Fruit fly (Drosophila melanogaster) whole organism, embryonic: Measurements from ENCODE around the gene CG14966.

Source experiments
- Adf1 ChIP-seq: fragments of 200-800 bp; sonication (Bioruptor generic); IDR thresholded peaks from 2 replicates; pipeline ENCODE4 v1.3.6; 2022; ENCODE audit warnings: missing biosample characterization, missing genetic modification characterization
- Atf6 ChIP-seq: fragments of 200-800 bp; sonication (Bioruptor generic); IDR thresholded peaks from 2 replicates; pipeline ENCODE4 v1.3.6; 2022; ENCODE audit warnings: missing biosample characterization, missing genetic modification characterization
- BtbVII ChIP-seq: fragments of 200-800 bp; sonication (Bioruptor generic); optimal IDR thresholded peaks from 3 replicates; lab custom pipeline; 2017; ENCODE audit warnings: missing biosample characterization, mild to moderate bottlenecking, missing genetic modification characterization
- CG10366 ChIP-seq: fragments of 200-800 bp; sonication (Bioruptor generic); IDR thresholded peaks from 2 replicates; pipeline ENCODE4 v1.3.6; 2022; ENCODE audit warnings: missing biosample characterization, missing genetic modification characterization
- CG11696 ChIP-seq: fragments of 200-800 bp; sonication (Bioruptor generic); IDR thresholded peaks from 2 replicates; pipeline ENCODE4 v1.3.6; 2022; ENCODE audit warnings: missing biosample characterization, missing genetic modification characterization
- CG12391 ChIP-seq: fragments of 200-800 bp; sonication (Bioruptor generic); optimal IDR thresholded peaks from 3 replicates; lab custom pipeline; 2018; ENCODE audit warnings: missing biosample characterization, mild to moderate bottlenecking, missing genetic modification characterization, moderate library complexity
- CG13424 ChIP-seq: fragments of 200-800 bp; sonication (Bioruptor generic); optimal IDR thresholded peaks from 2 replicates; lab custom pipeline; 2019; ENCODE audit warnings: missing biosample characterization, mild to moderate bottlenecking, missing genetic modification characterization, moderate library complexity
- CG14441 ChIP-seq: fragments of 200-800 bp; sonication (Bioruptor generic); IDR thresholded peaks from 2 replicates; pipeline ENCODE4 v1.3.6; 2022; ENCODE audit warnings: missing biosample characterization, missing genetic modification characterization
- CG17186 ChIP-seq: fragments of 200-800 bp; sonication (Bioruptor generic); optimal IDR thresholded peaks from 3 replicates; lab custom pipeline; 2017; ENCODE audit warnings: missing biosample characterization, missing genetic modification reagents, missing genetic modification characterization
- CG1792 ChIP-seq: fragments of 200-800 bp; sonication (Bioruptor generic); optimal IDR thresholded peaks from 2 replicates; lab custom pipeline; 2016; ENCODE audit warnings: missing biosample characterization, missing genetic modification characterization
- CG18764 ChIP-seq: fragments of 200-800 bp; sonication (Bioruptor generic); optimal IDR thresholded peaks from 3 replicates; lab custom pipeline; 2016; ENCODE audit warnings: missing biosample characterization, missing genetic modification characterization
- CG31388 ChIP-seq: fragments of 200-800 bp; sonication (Bioruptor generic); optimal IDR thresholded peaks from 2 replicates; lab custom pipeline; 2016; ENCODE audit warnings: missing biosample characterization, missing genetic modification characterization
- CG3163 ChIP-seq: fragments of 200-800 bp; sonication (Bioruptor generic); optimal IDR thresholded peaks from 3 replicates; lab custom pipeline; 2016; ENCODE audit warnings: missing biosample characterization, missing genetic modification characterization
- CG4360 ChIP-seq: fragments of 200-800 bp; sonication (Bioruptor generic); IDR thresholded peaks from 2 replicates; pipeline ENCODE4 v1.3.6; 2022; ENCODE audit warnings: missing biosample characterization, missing genetic modification characterization
- CG5180 ChIP-seq: fragments of 200-800 bp; sonication (Bioruptor generic); optimal IDR thresholded peaks from 3 replicates; lab custom pipeline; 2017; ENCODE audit warnings: missing biosample characterization, missing genetic modification characterization, mild to moderate bottlenecking, moderate library complexity, missing genetic modification reagents
- CG5953 ChIP-seq: fragments of 200-800 bp; sonication (Bioruptor generic); IDR thresholded peaks from 2 replicates; pipeline ENCODE4 v1.3.6; 2022; ENCODE audit warnings: missing biosample characterization, missing genetic modification characterization
- CG6254 ChIP-seq: fragments of 200-800 bp; sonication (Bioruptor generic); optimal IDR thresholded peaks from 3 replicates; lab custom pipeline; 2017; ENCODE audit warnings: mild to moderate bottlenecking, missing biosample characterization, missing genetic modification reagents, missing genetic modification characterization
- CG7357 ChIP-seq: fragments of 200-800 bp; sonication (Bioruptor generic); IDR thresholded peaks from 3 replicates; pipeline ENCODE4 v1.3.6; 2022; ENCODE audit warnings: missing biosample characterization, missing genetic modification characterization
- CG8281 ChIP-seq: fragments of 200-800 bp; sonication (Bioruptor generic); optimal IDR thresholded peaks from 2 replicates; lab custom pipeline; 2018; ENCODE audit warnings: missing biosample characterization, mild to moderate bottlenecking, missing genetic modification characterization, moderate library complexity
- CG8388 ChIP-seq: fragments of 200-800 bp; sonication (Bioruptor generic); optimal IDR thresholded peaks from 2 replicates; lab custom pipeline; 2019; ENCODE audit warnings: missing biosample characterization, mild to moderate bottlenecking, missing genetic modification characterization, moderate library complexity
- Dip2 ChIP-seq: fragments of 200-800 bp; sonication (Bioruptor generic); IDR thresholded peaks from 2 replicates; pipeline ENCODE4 v1.3.6; 2022; ENCODE audit warnings: missing biosample characterization, missing genetic modification characterization
- Doc2 ChIP-seq: fragments of 200-800 bp; sonication (Bioruptor generic); IDR thresholded peaks from 2 replicates; pipeline ENCODE4 v1.3.6; 2022; ENCODE audit warnings: missing biosample characterization, missing genetic modification characterization
- H15 ChIP-seq: fragments of 200-800 bp; sonication (Bioruptor generic); IDR thresholded peaks from 3 replicates; pipeline ENCODE4 v1.3.6; 2022; ENCODE audit warnings: missing biosample characterization, missing genetic modification characterization
- HmgZ ChIP-seq: fragments of 200-800 bp; sonication (Bioruptor generic); optimal IDR thresholded peaks from 2 replicates; lab custom pipeline; 2018; ENCODE audit warnings: missing biosample characterization, mild to moderate bottlenecking, missing genetic modification characterization
- Myb ChIP-seq: fragments of 200-800 bp; sonication (Bioruptor generic); optimal IDR thresholded peaks from 2 replicates; lab custom pipeline; 2016; ENCODE audit warnings: missing biosample characterization, missing genetic modification characterization
- NfI ChIP-seq: fragments of 200-800 bp; sonication (Bioruptor generic); optimal IDR thresholded peaks from 3 replicates; lab custom pipeline; 2018; ENCODE audit warnings: missing biosample characterization, mild to moderate bottlenecking, missing genetic modification characterization, moderate library complexity
- Poxn ChIP-seq: fragments of 200-800 bp; sonication (Bioruptor generic); IDR thresholded peaks from 2 replicates; pipeline ENCODE4 v1.3.6; 2022; ENCODE audit warnings: missing biosample characterization, missing genetic modification characterization
- Six4 ChIP-seq: fragments of 200-800 bp; sonication (Bioruptor generic); optimal IDR thresholded peaks from 2 replicates; lab custom pipeline; 2016; ENCODE audit warnings: missing biosample characterization, missing genetic modification characterization
- amos ChIP-seq: fragments of 200-800 bp; sonication (Bioruptor generic); IDR thresholded peaks from 2 replicates; pipeline ENCODE4 v1.3.6; 2022; ENCODE audit warnings: missing biosample characterization, missing genetic modification characterization; ENCODE audit not compliant: partially characterized antibody
- bab2 ChIP-seq: fragments of 200-800 bp; sonication (Bioruptor generic); optimal IDR thresholded peaks from 2 replicates; lab custom pipeline; 2016; ENCODE audit warnings: missing biosample characterization, missing genetic modification characterization
- dmrt11E ChIP-seq: fragments of 200-800 bp; sonication (Bioruptor generic); optimal IDR thresholded peaks from 3 replicates; lab custom pipeline; 2018; ENCODE audit warnings: missing biosample characterization, mild to moderate bottlenecking, missing genetic modification characterization, moderate library complexity
- fd102C ChIP-seq: fragments of 200-800 bp; sonication (Bioruptor generic); optimal IDR thresholded peaks from 2 replicates; lab custom pipeline; 2018; ENCODE audit warnings: missing biosample characterization, mild to moderate bottlenecking, missing genetic modification characterization, moderate library complexity
- gcm ChIP-seq: fragments of 200-800 bp; sonication (Bioruptor generic); optimal IDR thresholded peaks from 2 replicates; lab custom pipeline; 2019; ENCODE audit warnings: missing biosample characterization, mild to moderate bottlenecking, missing genetic modification characterization, moderate library complexity
- her ChIP-seq: fragments of 200-800 bp; sonication (Bioruptor generic); optimal IDR thresholded peaks from 2 replicates; lab custom pipeline; 2016; ENCODE audit warnings: missing biosample characterization, missing genetic modification characterization
- hth ChIP-seq: fragments of >200 bp; optimal IDR thresholded peaks from 2 replicates; lab custom pipeline; 2017; ENCODE audit warnings: inconsistent platforms
- pho ChIP-seq: fragments of 200-800 bp; sonication (Bioruptor generic); optimal IDR thresholded peaks from 2 replicates; lab custom pipeline; 2016; ENCODE audit warnings: missing biosample characterization, missing genetic modification characterization
- pita ChIP-seq: fragments of 200-800 bp; sonication (Bioruptor generic); optimal IDR thresholded peaks from 2 replicates; lab custom pipeline; 2017; ENCODE audit warnings: missing biosample characterization, mild to moderate bottlenecking, missing genetic modification characterization
- psq ChIP-seq: fragments of 200-800 bp; sonication (Bioruptor generic); optimal IDR thresholded peaks from 2 replicates; lab custom pipeline; 2017; ENCODE audit warnings: missing biosample characterization, missing genetic modification characterization
- repo ChIP-seq: fragments of 200-800 bp; sonication (Bioruptor generic); optimal IDR thresholded peaks from 2 replicates; lab custom pipeline; 2016; ENCODE audit warnings: missing biosample characterization, missing genetic modification characterization
- rib ChIP-seq: fragments of 200-800 bp; sonication (Bioruptor generic); IDR thresholded peaks from 2 replicates; pipeline ENCODE4 v1.3.6; 2022; ENCODE audit warnings: missing biosample characterization, missing genetic modification characterization
- sc ChIP-seq, 3 experiments: fragments of >200 bp in 2 of 3; fragments of 200-800 bp in 1 of 3; sonication (Bioruptor generic) in 1 of 3; optimal IDR thresholded peaks; 2 replicates in 2 of 3; 3 replicates in 1 of 3; lab custom pipeline; 2017; ENCODE audit warnings: mild to moderate bottlenecking in 1 of 3, missing biosample characterization in 1 of 3, missing genetic modification characterization in 1 of 3, missing genetic modification reagents in 1 of 3
- sd ChIP-seq: fragments of 200-800 bp; sonication (Bioruptor generic); optimal IDR thresholded peaks from 3 replicates; lab custom pipeline; 2018; ENCODE audit warnings: missing biosample characterization, mild to moderate bottlenecking, missing genetic modification characterization, moderate library complexity
- slbo ChIP-seq: fragments of 200-800 bp; sonication (Bioruptor generic); IDR thresholded peaks from 2 replicates; pipeline ENCODE4 v1.3.6; 2022; ENCODE audit warnings: missing biosample characterization, missing genetic modification characterization
- sr ChIP-seq: fragments of 200-800 bp; sonication (Bioruptor generic); IDR thresholded peaks from 3 replicates; pipeline ENCODE4 v1.3.6; 2022; ENCODE audit warnings: missing biosample characterization, missing genetic modification characterization
- tgo ChIP-seq: fragments of 200-800 bp; sonication (Bioruptor generic); IDR thresholded peaks from 3 replicates; pipeline ENCODE4 v1.3.6; 2022; ENCODE audit warnings: missing biosample characterization, missing genetic modification characterization
- tin ChIP-seq: fragments of 200-800 bp; sonication (Bioruptor generic); optimal IDR thresholded peaks from 3 replicates; lab custom pipeline; 2016; ENCODE audit warnings: missing biosample characterization, missing genetic modification characterization
- trh ChIP-seq: fragments of 200-800 bp; sonication (Bioruptor generic); optimal IDR thresholded peaks from 2 replicates; lab custom pipeline; 2016; ENCODE audit warnings: missing biosample characterization, missing genetic modification characterization
- yki ChIP-seq: fragments of >200 bp; optimal IDR thresholded peaks from 3 replicates; lab custom pipeline; 2018
- zfh1 ChIP-seq: fragments of 200-800 bp; sonication (Bioruptor generic); IDR thresholded peaks from 3 replicates; pipeline ENCODE4 v1.3.6; 2022; ENCODE audit warnings: missing biosample characterization, missing genetic modification characterization

Gene CG14966

DNA sequence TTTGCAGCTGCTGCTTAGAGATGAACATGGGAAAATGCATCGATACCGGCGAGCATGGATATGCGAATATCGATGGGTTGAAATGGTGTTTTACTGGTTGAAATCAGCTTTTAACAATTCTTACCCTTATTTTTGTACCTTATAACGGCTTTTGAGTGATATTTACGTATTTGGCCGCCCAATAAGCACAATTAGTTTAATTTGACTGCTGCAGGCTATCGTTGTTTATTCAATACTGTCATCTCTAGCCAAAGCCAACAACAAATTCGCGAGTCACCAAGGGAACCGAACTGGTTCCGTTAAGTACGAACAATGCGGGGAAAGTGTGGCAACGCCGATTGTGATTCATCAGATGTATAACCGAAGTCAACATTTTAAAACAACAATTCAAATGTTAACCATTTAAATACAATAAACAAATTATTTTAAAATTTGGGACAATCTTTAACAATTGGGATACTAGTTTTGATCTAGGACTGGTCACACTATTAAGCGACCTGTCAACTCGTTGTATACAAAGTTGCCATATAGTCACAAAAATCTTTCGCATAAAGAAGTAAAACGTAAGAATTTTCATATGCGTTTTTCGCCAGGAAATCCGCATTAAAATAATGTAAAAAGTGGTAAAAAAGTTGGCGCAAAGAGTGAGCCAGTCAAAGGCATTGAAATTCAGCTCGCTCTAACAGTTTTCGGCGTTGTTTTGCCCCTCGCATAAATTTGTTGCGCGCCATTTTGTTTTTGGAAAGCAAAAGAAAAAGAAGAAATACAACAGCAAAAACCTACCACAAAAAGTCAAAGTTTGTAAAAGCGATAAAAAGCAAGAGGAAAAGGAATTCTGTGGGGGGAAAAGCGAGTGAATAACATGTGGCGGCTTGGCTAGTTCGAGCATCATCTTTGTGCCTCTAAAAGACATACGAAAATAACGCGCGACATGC lies 49.0 kb downstream of the CG14966 start, which contains the start of the genes Usp5 and BtbVII (continued):
- TF ChIP-seq CG8281 (no peak), amos (GFP tag; lab: Robert Waterston, UW) (peak; percentile 90), HmgZ (tag; lab: Kevin White, UChicago) (peak; percentile 69), hth (no peak), sr (GFP tag; lab: Robert Waterston, UW) (no peak), CG6254 (no peak), CG11696 (GFP tag; lab: Robert Waterston, UW) (0 out of 2 replicates have a peak, but pooled peaks have one; percentile 33), Doc2 (GFP tag; lab: Robert Waterston, UW) (no peak), CG14441 (GFP tag; lab: Robert Waterston, UW) (peak; percentile 64), CG12391 (tag; lab: Kevin White, UChicago) (peak; percentile 67), Poxn (no peak), Dip2 (GFP tag; lab: Robert Waterston, UW) (no peak), Myb (peak; percentile 46), sc (optimal IDR thresholded peaks at IDR 0.05; lab: Kevin White, UChicago) (no peak), sc (GFP tag; optimal IDR thresholded peaks at IDR 0.05; lab: Kevin White, UChicago) (no peak), CG8388 (GFP tag; lab: Kevin White, UChicago) (peak; percentile 17), rib (GFP tag; lab: Robert Waterston, UW) (peak; percentile 91), Six4 (GFP tag; lab: Kevin White, UChicago) (peak; percentile 64), CG31388 (GFP tag; lab: Kevin White, UChicago) (no peak), CG17186 (GFP tag; lab: Kevin White, UChicago) (no peak), CG1792 (peak; percentile 33), Adf1 (GFP tag; lab: Robert Waterston, UW) (peak; percentile 48; the same call in 1 of the 2 replicates), trh (no peak), CG5180 (GFP tag; lab: Kevin White, UChicago) (peak; percentile 24), CG5953 (GFP tag; lab: Robert Waterston, UW) (no peak), CG7357 (GFP tag; lab: Robert Waterston, UW) (0 out of 3 replicates have a peak, but pooled peaks have one; percentile 12), CG3163 (GFP tag; lab: Kevin White, UChicago) (peak; percentile 18), gcm (GFP tag; lab: Kevin White, UChicago) (no peak), fd102C (GFP tag; lab: Kevin White, UChicago) (no peak), pita (no peak), Atf6 (GFP tag; lab: Robert Waterston, UW) (peak; percentile 43; the same call in 1 of the 2 replicates), BtbVII (GFP tag; lab: Kevin White, UChicago) (peak; percentile 13), yki (lab: Kevin White, UChicago) (no peak), zfh1 (peak; percentile 62), repo (GFP tag; lab: Kevin White, UChicago) (no peak), dmrt11E (tag; lab: Kevin White, UChicago) (peak; percentile 55), pho (GFP tag; lab: Kevin White, UChicago) (peak; percentile 57), CG18764 (GFP tag; lab: Kevin White, UChicago) (peak; percentile 20), CG4360 (GFP tag; lab: Robert Waterston, UW) (peak; percentile 65), tin (GFP tag; lab: Kevin White, UChicago) (peak; percentile 63), slbo (GFP tag; lab: Robert Waterston, UW) (peak; percentile 64), CG13424 (tag; lab: Kevin White, UChicago) (peak; percentile 64), NfI (GFP tag; lab: Kevin White, UChicago) (peak; percentile 54), H15 (0 out of 3 replicates have a peak, but pooled peaks have one; percentile 13), tgo (peak; percentile 60; the same call in 1 of the 3 replicates), CG10366 (peak; percentile 50), psq (GFP tag; lab: Kevin White, UChicago) (no peak), sd (tag; lab: Kevin White, UChicago) (peak; percentile 18), her (peak; percentile 74), bab2 (GFP tag; lab: Kevin White, UChicago) (peak; percentile 56)
